Fruit fly (Drosophila melanogaster) ovary, adult (tissue): Measurements from ENCODE around the gene CG7985.

Experiments
- CG17801 ChIP-seq: fragments of 200-800 bp; optimal IDR thresholded peaks from 2 replicates; lab custom pipeline; 2019; ENCODE audit warnings: missing biosample characterization, mild to moderate bottlenecking, missing genetic modification characterization, moderate library complexity; ENCODE audit not compliant: partially characterized antibody

The CG7985 gene

dm6 chr3R:18199177-18199884 lies at the start of gene CG7985, which contains the start of gene Ssdp:
Gene CG7985, plus strand, starts transcription at chr3R:18199857.
Gene Ssdp, minus strand, starts transcription at chr3R:18199595.
- no peak for TF ChIP-seq CG17801 (GFP tag; lab: Kevin White, UChicago)

- TF ChIP-seq CG17801 (GFP tag; lab: Kevin White, UChicago): no peak
Observed at dm6 chr3R:18151820-18152219, 47.8 kb upstream of the CG7985 start, which contains the start of gene CG14316. Gene CG14316, plus strand, starts transcription at chr3R:18152120.

dm6 chr3R:18153698-18154097 lies 46.0 kb upstream of the CG7985 start:
- TF ChIP-seq CG17801 (GFP tag; lab: Kevin White, UChicago): no peak

- TF ChIP-seq CG17801 (GFP tag; lab: Kevin White, UChicago): no peak
Observed at dm6 chr3R:18156608-18157007, 43.0 kb upstream of the CG7985 start.

dm6 chr3R:18157459-18157858 lies 42.2 kb upstream of the CG7985 start:
- no peak for TF ChIP-seq CG17801 (GFP tag; lab: Kevin White, UChicago)

- TF ChIP-seq CG17801 (GFP tag; lab: Kevin White, UChicago): no peak
Observed at dm6 chr3R:18158401-18158800, 41.3 kb upstream of the CG7985 start, which contains the start of gene CG14315. Gene CG14315, plus strand, starts transcription at chr3R:18158701.

- no peak for TF ChIP-seq CG17801 (GFP tag; lab: Kevin White, UChicago)
Observed at dm6 chr3R:18160165-18160814, 39.4 kb upstream of the CG7985 start.

dm6 chr3R:18164052-18164722 lies 35.5 kb upstream of the CG7985 start, which contains the start of the genes CG7218 and Cbp20:
Gene CG7218, minus strand, starts transcription at chr3R:18164397.
Gene Cbp20, plus strand, starts transcription at chr3R:18164661.
- peak; percentile 50 for TF ChIP-seq CG17801 (GFP tag; lab: Kevin White, UChicago)

dm6 chr3R:18166261-18166720 lies 33.4 kb upstream of the CG7985 start:
- TF ChIP-seq CG17801 (GFP tag; lab: Kevin White, UChicago): no peak

dm6 chr3R:18167173-18167415 lies 32.6 kb upstream of the CG7985 start, which contains the start of the genes CG7215 and Prx5:
Gene CG7215, minus strand, starts transcription at chr3R:18167273.
Gene Prx5, minus strand, starts transcription at chr3R:18167273.
- TF ChIP-seq CG17801 (GFP tag; lab: Kevin White, UChicago): no peak

dm6 chr3R:18167416-18168237 lies 32.0 kb upstream of the CG7985 start, which contains the start of gene wrd:
Gene wrd, plus strand, starts transcription at chr3R:18167757.
- TF ChIP-seq CG17801 (GFP tag; lab: Kevin White, UChicago): peak; percentile 27

dm6 chr3R:18168398-18168797 lies 31.3 kb upstream of the CG7985 start:
- peak; percentile 23 for TF ChIP-seq CG17801 (GFP tag; lab: Kevin White, UChicago)

- no peak for TF ChIP-seq CG17801 (GFP tag; lab: Kevin White, UChicago)
Observed at dm6 chr3R:18168929-18169350, 30.7 kb upstream of the CG7985 start.

dm6 chr3R:18169982-18170531 lies 29.6 kb upstream of the CG7985 start:
- no peak for TF ChIP-seq CG17801 (GFP tag; lab: Kevin White, UChicago)
